Worm (Caenorhabditis elegans) whole organism, young adult: Measurements from ENCODE around the gene F28C6.10.

Experiments used
- B0035.1 ChIP-seq: sonication (generic microtip); optimal IDR thresholded peaks from 2 replicates; lab custom pipeline; 2016; ENCODE audit warnings: missing genetic modification characterization, mild to moderate bottlenecking, missing compliant biosample characterization, missing genotype, missing genetic modification reagents
- B0261.1 ChIP-seq: sonication (generic microtip); optimal IDR thresholded peaks from 2 replicates; lab custom pipeline; 2016; ENCODE audit warnings: mild to moderate bottlenecking, missing genetic modification characterization, moderate library complexity, missing compliant biosample characterization
- B0336.3 ChIP-seq: fragments of 200-800 bp; sonication (Bioruptor generic); IDR thresholded peaks from 2 replicates; pipeline ENCODE4 v1.3.6; 2022; ENCODE audit warnings: missing genetic modification characterization, missing compliant biosample characterization
- C17E4.6 ChIP-seq: fragments of 200-800 bp; sonication (Bioruptor generic); IDR thresholded peaks from 2 replicates; pipeline ENCODE4 v1.3.6; 2022; ENCODE audit warnings: missing genetic modification reagents, missing genetic modification characterization, missing compliant biosample characterization
- D2030.7 ChIP-seq: fragments of 200-800 bp; sonication (Bioruptor generic); IDR thresholded peaks from 2 replicates; pipeline ENCODE4 v1.3.6; 2022; ENCODE audit warnings: missing genetic modification reagents, missing genetic modification characterization, missing compliant biosample characterization
- F22D6.2 ChIP-seq: sonication (generic microtip); optimal IDR thresholded peaks from 2 replicates; lab custom pipeline; 2016; ENCODE audit warnings: mild to moderate bottlenecking, missing genetic modification characterization, missing compliant biosample characterization
- F33H1.4 ChIP-seq: fragments of 200-800 bp; sonication (Bioruptor generic); IDR thresholded peaks from 2 replicates; pipeline ENCODE4 v1.3.6; 2022; ENCODE audit warnings: missing genetic modification reagents, missing genetic modification characterization, missing compliant biosample characterization
- F39B2.1 ChIP-seq: fragments of 200-800 bp; sonication (Bioruptor generic); IDR thresholded peaks from 2 replicates; pipeline ENCODE4 v1.3.6; 2022; ENCODE audit warnings: missing genetic modification reagents, missing genetic modification characterization, missing compliant biosample characterization
- F55B11.4 ChIP-seq: sonication (generic microtip); optimal IDR thresholded peaks from 2 replicates; lab custom pipeline; 2016; ENCODE audit warnings: missing compliant biosample characterization, missing genetic modification characterization, borderline replicate concordance; ENCODE audit not compliant: insufficient read depth
- T07F8.4 ChIP-seq: sonication (generic microtip); optimal IDR thresholded peaks from 2 replicates; lab custom pipeline; 2016; ENCODE audit warnings: mild to moderate bottlenecking, missing genetic modification characterization, moderate library complexity, missing compliant biosample characterization
- Y53G8AR.9 ChIP-seq: fragments of 200-800 bp; sonication (Bioruptor generic); conservative IDR thresholded peaks from 2 replicates; pipeline ENCODE4 v1.3.6; 2022; ENCODE audit warnings: missing genetic modification reagents, missing genetic modification characterization, missing compliant biosample characterization
- Y56A3A.18 ChIP-seq: fragments of 200-800 bp; sonication (Bioruptor generic); IDR thresholded peaks from 2 replicates; pipeline ENCODE4 v1.3.6; 2022; ENCODE audit warnings: missing genetic modification reagents, missing genetic modification characterization, missing compliant biosample characterization
- ZK185.1 ChIP-seq: sonication (generic microtip); optimal IDR thresholded peaks from 2 replicates; lab custom pipeline; 2016; ENCODE audit warnings: mild to moderate bottlenecking, missing genetic modification characterization, missing compliant biosample characterization; ENCODE audit not compliant: poor library complexity, severe bottlenecking
- aptf-2 ChIP-seq: fragments of 200-800 bp; sonication (Bioruptor generic); conservative IDR thresholded peaks from 2 replicates; pipeline ENCODE4 v1.3.6; 2022; ENCODE audit warnings: missing genetic modification reagents, missing genetic modification characterization, missing compliant biosample characterization
- aptf-3 ChIP-seq: fragments of 200-800 bp; sonication (Bioruptor generic); IDR thresholded peaks from 2 replicates; pipeline ENCODE4 v1.3.6; 2022; ENCODE audit warnings: missing genetic modification characterization, missing compliant biosample characterization
- atf-7 ChIP-seq: sonication (generic microtip); optimal IDR thresholded peaks from 2 replicates; lab custom pipeline; 2017; ENCODE audit warnings: mild to moderate bottlenecking, missing genetic modification characterization, missing compliant biosample characterization
- attf-3 ChIP-seq: fragments of 200-800 bp; sonication (Bioruptor generic); conservative IDR thresholded peaks from 2 replicates; pipeline ENCODE4 v1.3.6; 2022; ENCODE audit warnings: missing genetic modification reagents, missing genetic modification characterization, missing compliant biosample characterization
- attf-5 ChIP-seq: fragments of 200-800 bp; sonication (Bioruptor generic); optimal IDR thresholded peaks from 2 replicates; lab custom pipeline; 2018; ENCODE audit warnings: mild to moderate bottlenecking, missing genetic modification characterization, missing compliant biosample characterization
- attf-6 ChIP-seq: fragments of 200-800 bp; sonication (Bioruptor generic); IDR thresholded peaks from 2 replicates; pipeline ENCODE4 v1.3.6; 2022; ENCODE audit warnings: missing genetic modification reagents, missing genetic modification characterization, missing compliant biosample characterization
- bed-2 ChIP-seq: fragments of 200-800 bp; sonication (Bioruptor generic); IDR thresholded peaks from 2 replicates; pipeline ENCODE4 v1.3.6; 2022; ENCODE audit warnings: missing genetic modification reagents, missing genetic modification characterization, missing compliant biosample characterization
- ceh-100 ChIP-seq: fragments of 200-800 bp; sonication (Bioruptor generic); IDR thresholded peaks from 2 replicates; pipeline ENCODE4 v1.3.6; 2022; ENCODE audit warnings: missing genetic modification reagents, missing genetic modification characterization, missing compliant biosample characterization
- ceh-79 ChIP-seq: sonication (generic microtip); optimal IDR thresholded peaks from 2 replicates; lab custom pipeline; 2017; ENCODE audit warnings: mild to moderate bottlenecking, missing genetic modification characterization, missing compliant biosample characterization
- ceh-91 ChIP-seq: fragments of 200-800 bp; sonication (Bioruptor generic); IDR thresholded peaks from 2 replicates; pipeline ENCODE4 v1.3.6; 2022; ENCODE audit warnings: missing genetic modification reagents, missing genetic modification characterization, missing compliant biosample characterization
- egl-18 ChIP-seq: fragments of 200-800 bp; sonication (Bioruptor generic); IDR thresholded peaks from 2 replicates; pipeline ENCODE4 v1.3.6; 2022; ENCODE audit warnings: missing genetic modification reagents, missing genetic modification characterization, missing compliant biosample characterization
- egl-44 ChIP-seq: fragments of 200-800 bp; sonication (Bioruptor generic); IDR thresholded peaks from 2 replicates; pipeline ENCODE4 v1.3.6; 2022; ENCODE audit warnings: missing genetic modification reagents, missing genetic modification characterization, missing compliant biosample characterization
- ekl-4 ChIP-seq: fragments of 200-800 bp; sonication (Bioruptor generic); IDR thresholded peaks from 2 replicates; pipeline ENCODE4 v1.3.6; 2022; ENCODE audit warnings: missing genetic modification reagents, missing genetic modification characterization, missing compliant biosample characterization
- gei-17 ChIP-seq: fragments of 200-800 bp; sonication (Bioruptor generic); optimal IDR thresholded peaks from 2 replicates; lab custom pipeline; 2018; ENCODE audit warnings: mild to moderate bottlenecking, missing genetic modification characterization, missing compliant biosample characterization
- hrde-1 ChIP-seq: sonication (generic microtip); optimal IDR thresholded peaks from 2 replicates; lab custom pipeline; 2016; ENCODE audit warnings: missing genetic modification characterization, mild to moderate bottlenecking, missing compliant biosample characterization, moderate library complexity, missing genotype, missing genetic modification reagents, borderline replicate concordance
- hsf-1 ChIP-seq: fragments of 200-800 bp; sonication (Bioruptor generic); IDR thresholded peaks from 2 replicates; pipeline ENCODE4 v1.3.6; 2022; ENCODE audit warnings: missing genetic modification reagents, missing genetic modification characterization, missing compliant biosample characterization
- lin-54 ChIP-seq: fragments of 200-800 bp; sonication (Bioruptor generic); optimal IDR thresholded peaks from 2 replicates; lab custom pipeline; 2018; ENCODE audit warnings: mild to moderate bottlenecking, missing genetic modification characterization, missing compliant biosample characterization
- lsl-1 ChIP-seq: fragments of 200-800 bp; sonication (Bioruptor generic); optimal IDR thresholded peaks from 2 replicates; lab custom pipeline; 2018; ENCODE audit warnings: mild to moderate bottlenecking, missing genetic modification characterization, moderate library complexity, missing compliant biosample characterization
- lsy-27 ChIP-seq: sonication (generic microtip); optimal IDR thresholded peaks from 2 replicates; lab custom pipeline; 2017; ENCODE audit warnings: missing genetic modification characterization, mild to moderate bottlenecking, missing compliant biosample characterization, antibody characterized with exemption, missing genotype, borderline replicate concordance; ENCODE audit not compliant: insufficient read depth
- madf-10 ChIP-seq: sonication (generic microtip); optimal IDR thresholded peaks from 2 replicates; lab custom pipeline; 2016; ENCODE audit warnings: mild to moderate bottlenecking, missing genetic modification characterization, missing compliant biosample characterization
- madf-3 ChIP-seq: fragments of 200-800 bp; sonication (Bioruptor generic); IDR thresholded peaks from 2 replicates; pipeline ENCODE4 v1.3.6; 2022; ENCODE audit warnings: missing genetic modification reagents, missing genetic modification characterization, missing compliant biosample characterization
- madf-6 ChIP-seq: fragments of 200-800 bp; sonication (Bioruptor generic); IDR thresholded peaks from 2 replicates; pipeline ENCODE4 v1.3.6; 2022; ENCODE audit warnings: missing genetic modification reagents, missing genetic modification characterization, missing compliant biosample characterization
- mcd-1 ChIP-seq: fragments of 200-800 bp; sonication (Bioruptor generic); IDR thresholded peaks from 2 replicates; pipeline ENCODE4 v1.3.6; 2022; ENCODE audit warnings: missing genetic modification reagents, missing genetic modification characterization, missing compliant biosample characterization
- mes-4 ChIP-seq: sonication (generic microtip); optimal IDR thresholded peaks from 2 replicates; lab custom pipeline; 2016; ENCODE audit warnings: missing genotype, missing genetic modification characterization, missing compliant biosample characterization
- nhr-179 ChIP-seq: sonication (generic microtip); optimal IDR thresholded peaks from 2 replicates; lab custom pipeline; 2016; ENCODE audit warnings: mild to moderate bottlenecking, missing genetic modification characterization, missing compliant biosample characterization
- nhr-90 ChIP-seq: sonication (generic microtip); optimal IDR thresholded peaks from 2 replicates; lab custom pipeline; 2016; ENCODE audit warnings: missing genotype, mild to moderate bottlenecking, missing genetic modification characterization, missing compliant biosample characterization
- rcor-1 ChIP-seq: fragments of 200-800 bp; sonication (Bioruptor generic); IDR thresholded peaks from 2 replicates; pipeline ENCODE4 v1.3.6; 2022; ENCODE audit warnings: missing genetic modification reagents, missing genetic modification characterization, missing compliant biosample characterization
- sdz-38 ChIP-seq: sonication (generic microtip); optimal IDR thresholded peaks from 2 replicates; lab custom pipeline; 2016; ENCODE audit warnings: missing genotype, missing genetic modification characterization, missing compliant biosample characterization
- snpc-1.1 ChIP-seq: sonication (generic microtip); optimal IDR thresholded peaks from 2 replicates; lab custom pipeline; 2017; ENCODE audit warnings: missing genetic modification characterization, mild to moderate bottlenecking, missing compliant biosample characterization, antibody characterized with exemption, moderate library complexity, missing genotype, missing genetic modification reagents; ENCODE audit not compliant: insufficient read depth
- snpc-4 ChIP-seq, 5 experiments: fragments of 150-350 bp in 1 of 5; sonication (generic microtip) in 4 of 5; optimal IDR thresholded peaks; 2 replicates each; lab custom pipeline; 2014 to 2018; ENCODE audit warnings: missing genetic modification characterization in 5 of 5, missing biosample characterization in 3 of 5, antibody characterized with exemption in 2 of 5, mild to moderate bottlenecking in 2 of 5, missing compliant biosample characterization in 2 of 5, missing genotype in 2 of 5, moderate library complexity in 2 of 5, missing genetic modification reagents in 1 of 5
- ztf-25 ChIP-seq: fragments of 200-800 bp; sonication (Bioruptor generic); IDR thresholded peaks from 2 replicates; pipeline ENCODE4 v1.3.6; 2022; ENCODE audit warnings: missing genetic modification reagents, missing genetic modification characterization, missing compliant biosample characterization

Gene F28C6.10

DNA sequence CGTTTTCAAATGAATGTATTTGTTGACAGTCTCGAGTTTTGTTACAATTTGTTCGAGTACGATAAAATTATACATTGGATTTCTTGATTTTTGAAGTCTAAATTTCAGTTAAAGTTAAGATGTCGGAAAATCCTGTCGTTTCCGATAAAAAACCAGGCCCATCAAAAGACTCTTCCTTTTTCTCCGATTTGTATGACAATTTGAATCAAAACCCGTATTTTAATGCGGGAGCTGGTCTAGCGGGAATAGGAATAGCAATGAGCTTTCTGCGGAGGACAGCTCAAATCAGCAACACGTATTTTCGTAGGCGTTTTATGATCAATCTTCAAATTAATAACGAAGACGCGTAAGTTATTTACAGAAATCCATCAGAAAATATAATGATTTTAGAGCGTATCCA is 36.8 kb upstream of the F28C6.10 start, which contains the start of gene bcs-1:
Gene bcs-1, plus strand, starts transcription at position 109 of the 400 bp plus-strand sequence.
- TF ChIP-seq Y53G8AR.9 (GFP tag; lab: Robert Waterston, UW) (peak; percentile 61; the same call in 1 of the 2 replicates), hsf-1 (GFP tag; lab: Robert Waterston, UW) (no peak), B0336.3 (GFP tag; lab: Robert Waterston, UW) (peak; percentile 52; the same call in 1 of the 2 replicates), B0035.1 (tag; lab: Kevin White, UChicago) (no peak), ceh-100 (GFP tag; lab: Robert Waterston, UW) (0 out of 2 replicates have a peak, but pooled peaks have one; percentile 8), snpc-4 (GFP tag; optimal IDR thresholded peaks at IDR 0.05; lab: Kevin White, UChicago) (peak; percentile 28), snpc-4 (tag; optimal IDR thresholded peaks at IDR 0.05; lab: Kevin White, UChicago) (no peak), C17E4.6 (0 out of 2 replicates have a peak, but pooled peaks have one; percentile 14), F22D6.2 (no peak), aptf-2 (GFP tag; lab: Robert Waterston, UW) (no peak), D2030.7 (GFP tag; lab: Robert Waterston, UW) (no peak), madf-10 (tag; lab: Kevin White, UChicago) (no peak), nhr-179 (tag; lab: Kevin White, UChicago) (no peak), madf-6 (GFP tag; lab: Robert Waterston, UW) (peak; percentile 70; the same call in 1 of the 2 replicates), T07F8.4 (tag; lab: Kevin White, UChicago) (no peak), attf-5 (no peak), sdz-38 (tag; lab: Kevin White, UChicago) (no peak), F33H1.4 (peak; percentile 19), egl-18 (no peak), attf-6 (GFP tag; lab: Robert Waterston, UW) (peak; percentile 42), ZK185.1 (tag; lab: Kevin White, UChicago) (no peak), lsl-1 (GFP tag; lab: Kevin White, UChicago) (peak; percentile 26), ceh-91 (GFP tag; lab: Robert Waterston, UW) (0 out of 2 replicates have a peak, but pooled peaks have one; percentile 10), snpc-1.1 (tag; lab: Kevin White, UChicago) (peak; percentile 36), Y56A3A.18 (GFP tag; lab: Robert Waterston, UW) (no peak), ekl-4 (GFP tag; lab: Robert Waterston, UW) (0 out of 2 replicates have a peak, but pooled peaks have one; percentile 20), madf-3 (GFP tag; lab: Robert Waterston, UW) (0 out of 2 replicates have a peak, but pooled peaks have one; percentile 67), lin-54 (GFP tag; lab: Kevin White, UChicago) (peak; percentile 10), gei-17 (GFP tag; lab: Kevin White, UChicago) (no peak), aptf-3 (GFP tag; lab: Robert Waterston, UW) (no peak), hrde-1 (tag; lab: Kevin White, UChicago) (no peak), mes-4 (tag; lab: Kevin White, UChicago) (no peak), F39B2.1 (GFP tag; lab: Robert Waterston, UW) (0 out of 2 replicates have a peak, but pooled peaks have one; percentile 44)

ce11 chrII:8573044-8573443 is 34.7 kb upstream of the F28C6.10 start, which contains the start of gene F54C9.7:
TSS of gene F54C9.7 (plus strand) at chrII:8573344.
- TF ChIP-seq attf-3 (no peak), mcd-1 (GFP tag; lab: Robert Waterston, UW) (no peak), ceh-100 (GFP tag; lab: Robert Waterston, UW) (no peak), egl-44 (GFP tag; lab: Robert Waterston, UW) (no peak), bed-2 (GFP tag; lab: Robert Waterston, UW) (no peak), ceh-79 (no peak), F55B11.4 (no peak), aptf-2 (GFP tag; lab: Robert Waterston, UW) (no peak), rcor-1 (GFP tag; lab: Robert Waterston, UW) (no peak), lsy-27 (tag; lab: Kevin White, UChicago) (no peak), ztf-25 (GFP tag; lab: Robert Waterston, UW) (no peak), attf-5 (no peak), B0261.1 (no peak), atf-7 (tag; lab: Kevin White, UChicago) (no peak), mes-4 (tag; lab: Kevin White, UChicago) (no peak), nhr-90 (no peak)
